Worm (Caenorhabditis elegans) whole organism, young adult: ENCODE data around the gene eri-9.

ENCODE experiments used
- B0019.2 ChIP-seq: fragments of 200-800 bp; sonication (Bioruptor generic); conservative IDR thresholded peaks from 2 replicates; pipeline ENCODE4 v1.3.6; 2022; ENCODE audit warnings: missing genetic modification reagents, missing genetic modification characterization, missing compliant biosample characterization
- B0035.1 ChIP-seq: sonication (generic microtip); optimal IDR thresholded peaks from 2 replicates; lab custom pipeline; 2016; ENCODE audit warnings: missing genetic modification characterization, mild to moderate bottlenecking, missing compliant biosample characterization, missing genotype, missing genetic modification reagents
- B0261.1 ChIP-seq: sonication (generic microtip); optimal IDR thresholded peaks from 2 replicates; lab custom pipeline; 2016; ENCODE audit warnings: mild to moderate bottlenecking, missing genetic modification characterization, moderate library complexity, missing compliant biosample characterization
- B0336.3 ChIP-seq: fragments of 200-800 bp; sonication (Bioruptor generic); IDR thresholded peaks from 2 replicates; pipeline ENCODE4 v1.3.6; 2022; ENCODE audit warnings: missing genetic modification characterization, missing compliant biosample characterization
- F22D6.2 ChIP-seq: sonication (generic microtip); optimal IDR thresholded peaks from 2 replicates; lab custom pipeline; 2016; ENCODE audit warnings: mild to moderate bottlenecking, missing genetic modification characterization, missing compliant biosample characterization
- F23B12.7 ChIP-seq: sonication (generic microtip); optimal IDR thresholded peaks from 2 replicates; lab custom pipeline; 2017; ENCODE audit warnings: missing genetic modification characterization, mild to moderate bottlenecking, missing compliant biosample characterization, antibody characterized with exemption, moderate library complexity; ENCODE audit not compliant: insufficient read depth
- F49E8.2 ChIP-seq: sonication (generic microtip); optimal IDR thresholded peaks from 3 replicates; lab custom pipeline; 2017; ENCODE audit warnings: missing genetic modification characterization, mild to moderate bottlenecking, missing compliant biosample characterization, antibody characterized with exemption, moderate library complexity; ENCODE audit not compliant: insufficient read depth
- F57A8.1 ChIP-seq: fragments of 200-800 bp; sonication (Bioruptor generic); optimal IDR thresholded peaks from 2 replicates; lab custom pipeline; 2018; ENCODE audit warnings: mild to moderate bottlenecking, missing genetic modification characterization, moderate library complexity, missing compliant biosample characterization
- K11D2.4 ChIP-seq: fragments of 200-800 bp; sonication (Bioruptor generic); IDR thresholded peaks from 2 replicates; pipeline ENCODE4 v1.3.6; 2022; ENCODE audit warnings: missing genetic modification reagents, missing genetic modification characterization, missing compliant biosample characterization
- Y53F4B.3 ChIP-seq: fragments of 200-800 bp; sonication (Bioruptor generic); IDR thresholded peaks from 2 replicates; pipeline ENCODE4 v1.3.6; 2022; ENCODE audit warnings: missing genetic modification reagents, missing genetic modification characterization, missing compliant biosample characterization
- Y56A3A.18 ChIP-seq: fragments of 200-800 bp; sonication (Bioruptor generic); IDR thresholded peaks from 2 replicates; pipeline ENCODE4 v1.3.6; 2022; ENCODE audit warnings: missing genetic modification reagents, missing genetic modification characterization, missing compliant biosample characterization
- Y67H2A.10 ChIP-seq: fragments of 200-800 bp; sonication (Bioruptor generic); conservative IDR thresholded peaks from 2 replicates; pipeline ENCODE4 v1.3.6; 2022; ENCODE audit warnings: missing genetic modification reagents, missing genetic modification characterization, missing compliant biosample characterization
- ZK185.1 ChIP-seq: sonication (generic microtip); optimal IDR thresholded peaks from 2 replicates; lab custom pipeline; 2016; ENCODE audit warnings: mild to moderate bottlenecking, missing genetic modification characterization, missing compliant biosample characterization; ENCODE audit not compliant: poor library complexity, severe bottlenecking
- akir-1 ChIP-seq: fragments of 200-800 bp; sonication (Bioruptor generic); optimal IDR thresholded peaks from 2 replicates; lab custom pipeline; 2018; ENCODE audit warnings: mild to moderate bottlenecking, missing genetic modification characterization, moderate library complexity, missing compliant biosample characterization
- ama-1 ChIP-seq, 3 experiments: fragments of 150-350 bp in 1 of 3; sonication (generic microtip) in 2 of 3; optimal IDR thresholded peaks; 2 replicates each; lab custom pipeline; 2014 to 2018; ENCODE audit warnings: missing biosample characterization in 2 of 3, missing genetic modification characterization in 2 of 3, missing genetic modification reagents in 2 of 3
- aptf-3 ChIP-seq: fragments of 200-800 bp; sonication (Bioruptor generic); IDR thresholded peaks from 2 replicates; pipeline ENCODE4 v1.3.6; 2022; ENCODE audit warnings: missing genetic modification characterization, missing compliant biosample characterization
- attf-3 ChIP-seq: fragments of 200-800 bp; sonication (Bioruptor generic); conservative IDR thresholded peaks from 2 replicates; pipeline ENCODE4 v1.3.6; 2022; ENCODE audit warnings: missing genetic modification reagents, missing genetic modification characterization, missing compliant biosample characterization
- bed-1 ChIP-seq: fragments of 200-800 bp; sonication (Bioruptor generic); IDR thresholded peaks from 2 replicates; pipeline ENCODE4 v1.3.6; 2022; ENCODE audit warnings: missing genetic modification reagents, missing genetic modification characterization, missing compliant biosample characterization
- cebp-2 ChIP-seq: fragments of 200-800 bp; sonication (Bioruptor generic); IDR thresholded peaks from 2 replicates; pipeline ENCODE4 v1.3.6; 2022; ENCODE audit warnings: missing genetic modification characterization, missing compliant biosample characterization
- ceh-27 ChIP-seq: fragments of 200-800 bp; sonication (Bioruptor generic); optimal IDR thresholded peaks from 2 replicates; lab custom pipeline; 2018; ENCODE audit warnings: mild to moderate bottlenecking, missing genetic modification characterization, moderate library complexity, missing compliant biosample characterization
- ceh-40 ChIP-seq: fragments of 200-800 bp; sonication (Bioruptor generic); IDR thresholded peaks from 2 replicates; pipeline ENCODE4 v1.3.6; 2022; ENCODE audit warnings: missing genetic modification characterization, missing compliant biosample characterization
- ceh-58 ChIP-seq: fragments of 200-800 bp; sonication (Bioruptor generic); IDR thresholded peaks from 2 replicates; pipeline ENCODE4 v1.3.6; 2022; ENCODE audit warnings: missing genetic modification characterization, missing compliant biosample characterization
- ceh-91 ChIP-seq: fragments of 200-800 bp; sonication (Bioruptor generic); IDR thresholded peaks from 2 replicates; pipeline ENCODE4 v1.3.6; 2022; ENCODE audit warnings: missing genetic modification reagents, missing genetic modification characterization, missing compliant biosample characterization
- dox-1 ChIP-seq: fragments of 200-800 bp; sonication (Bioruptor generic); IDR thresholded peaks from 2 replicates; pipeline ENCODE4 v1.3.6; 2022; ENCODE audit warnings: missing genetic modification reagents, missing genetic modification characterization, missing compliant biosample characterization
- hlh-12 ChIP-seq: sonication (generic microtip); optimal IDR thresholded peaks from 2 replicates; lab custom pipeline; 2016; ENCODE audit warnings: missing genetic modification characterization, missing compliant biosample characterization
- lag-1 ChIP-seq: fragments of 200-800 bp; sonication (Bioruptor generic); IDR thresholded peaks from 2 replicates; pipeline ENCODE4 v1.3.6; 2022; ENCODE audit warnings: missing genetic modification reagents, missing genetic modification characterization, missing compliant biosample characterization
- let-607 ChIP-seq, 2 experiments: fragments of 200-800 bp in 1 of 2; sonication (Bioruptor generic) in 1 of 2; sonication (generic microtip) in 1 of 2; optimal IDR thresholded peaks; 2 replicates each; lab custom pipeline; 2016 to 2018; ENCODE audit warnings: mild to moderate bottlenecking in 2 of 2, missing compliant biosample characterization in 2 of 2, missing genetic modification characterization in 2 of 2, moderate library complexity in 2 of 2, missing genotype in 1 of 2
- lin-40 ChIP-seq: sonication (generic microtip); optimal IDR thresholded peaks from 2 replicates; lab custom pipeline; 2016; ENCODE audit warnings: missing genetic modification characterization, mild to moderate bottlenecking, missing compliant biosample characterization, missing genotype, missing genetic modification reagents
- lin-54 ChIP-seq: fragments of 200-800 bp; sonication (Bioruptor generic); optimal IDR thresholded peaks from 2 replicates; lab custom pipeline; 2018; ENCODE audit warnings: mild to moderate bottlenecking, missing genetic modification characterization, missing compliant biosample characterization
- lsl-1 ChIP-seq: fragments of 200-800 bp; sonication (Bioruptor generic); optimal IDR thresholded peaks from 2 replicates; lab custom pipeline; 2018; ENCODE audit warnings: mild to moderate bottlenecking, missing genetic modification characterization, moderate library complexity, missing compliant biosample characterization
- lsy-27 ChIP-seq: sonication (generic microtip); optimal IDR thresholded peaks from 2 replicates; lab custom pipeline; 2017; ENCODE audit warnings: missing genetic modification characterization, mild to moderate bottlenecking, missing compliant biosample characterization, antibody characterized with exemption, missing genotype, borderline replicate concordance; ENCODE audit not compliant: insufficient read depth
- mcd-1 ChIP-seq: fragments of 200-800 bp; sonication (Bioruptor generic); IDR thresholded peaks from 2 replicates; pipeline ENCODE4 v1.3.6; 2022; ENCODE audit warnings: missing genetic modification reagents, missing genetic modification characterization, missing compliant biosample characterization
- mel-28 ChIP-seq: sonication (generic microtip); optimal IDR thresholded peaks from 2 replicates; lab custom pipeline; 2016; ENCODE audit warnings: borderline replicate concordance, mild to moderate bottlenecking, missing genetic modification characterization, missing compliant biosample characterization
- mxl-1 ChIP-seq: sonication (generic microtip); optimal IDR thresholded peaks from 2 replicates; lab custom pipeline; 2016; ENCODE audit warnings: missing genetic modification characterization, missing compliant biosample characterization
- nfyb-1 ChIP-seq: fragments of 200-800 bp; sonication (Bioruptor generic); IDR thresholded peaks from 2 replicates; pipeline ENCODE4 v1.3.6; 2022; ENCODE audit warnings: missing genetic modification reagents, missing genetic modification characterization, missing compliant biosample characterization
- pbrm-1 ChIP-seq: fragments of 200-800 bp; sonication (Bioruptor generic); IDR thresholded peaks from 2 replicates; pipeline ENCODE4 v1.3.6; 2022; ENCODE audit warnings: missing genetic modification reagents, missing genetic modification characterization, missing compliant biosample characterization
- rec-8 ChIP-seq, 2 experiments: sonication (generic microtip); optimal IDR thresholded peaks; 2 replicates each; lab custom pipeline; 2016; ENCODE audit warnings: mild to moderate bottlenecking in 2 of 2, missing genetic modification characterization in 2 of 2, missing genetic modification reagents in 2 of 2, missing genotype in 2 of 2, missing biosample characterization in 1 of 2, missing compliant biosample characterization in 1 of 2, moderate library complexity in 1 of 2
- repo-1 ChIP-seq: sonication (generic microtip); optimal IDR thresholded peaks from 2 replicates; lab custom pipeline; 2017; ENCODE audit warnings: mild to moderate bottlenecking, missing genetic modification characterization, missing compliant biosample characterization
- sdz-38 ChIP-seq: sonication (generic microtip); optimal IDR thresholded peaks from 2 replicates; lab custom pipeline; 2016; ENCODE audit warnings: missing genotype, missing genetic modification characterization, missing compliant biosample characterization
- snpc-1.3 ChIP-seq: sonication (generic microtip); optimal IDR thresholded peaks from 2 replicates; lab custom pipeline; 2017; ENCODE audit warnings: missing genetic modification characterization, mild to moderate bottlenecking, missing compliant biosample characterization, antibody characterized with exemption, moderate library complexity, missing genotype, missing genetic modification reagents; ENCODE audit not compliant: insufficient read depth
- snpc-3.4 ChIP-seq: sonication (generic microtip); optimal IDR thresholded peaks from 2 replicates; lab custom pipeline; 2017; ENCODE audit warnings: missing genetic modification characterization, mild to moderate bottlenecking, missing compliant biosample characterization, antibody characterized with exemption, moderate library complexity, missing genotype, missing genetic modification reagents
- sptf-2 ChIP-seq: fragments of 200-800 bp; sonication (Bioruptor generic); optimal IDR thresholded peaks from 2 replicates; lab custom pipeline; 2018; ENCODE audit warnings: mild to moderate bottlenecking, missing genetic modification characterization, missing compliant biosample characterization
- tbx-9 ChIP-seq: sonication (generic microtip); optimal IDR thresholded peaks from 2 replicates; lab custom pipeline; 2016; ENCODE audit warnings: borderline replicate concordance, missing genetic modification characterization, inconsistent platforms, missing compliant biosample characterization
- tlf-1 ChIP-seq: fragments of 200-800 bp; sonication (Bioruptor generic); optimal IDR thresholded peaks from 2 replicates; lab custom pipeline; 2018; ENCODE audit warnings: mild to moderate bottlenecking, missing genetic modification characterization, missing compliant biosample characterization
- ztf-26 ChIP-seq: sonication (generic microtip); optimal IDR thresholded peaks from 2 replicates; lab custom pipeline; 2017; ENCODE audit warnings: missing genetic modification characterization, missing compliant biosample characterization
- ztf-3 ChIP-seq: fragments of 200-800 bp; sonication (Bioruptor generic); optimal IDR thresholded peaks from 2 replicates; lab custom pipeline; 2018; ENCODE audit warnings: mild to moderate bottlenecking, missing genetic modification characterization, missing compliant biosample characterization

The eri-9 gene

ce11 chrIII:4930154-4930679, 2.0 kb upstream of the eri-9 start, which contains the start of gene set-2 (continued):
- TF ChIP-seq sptf-2 (GFP tag; lab: Kevin White, UChicago) (peak; percentile 84), Y53F4B.3 (GFP tag; lab: Robert Waterston, UW) (no peak), F49E8.2 (tag; lab: Kevin White, UChicago) (no peak), lsy-27 (tag; lab: Kevin White, UChicago) (no peak), lsl-1 (GFP tag; lab: Kevin White, UChicago) (peak; percentile 75), K11D2.4 (GFP tag; lab: Robert Waterston, UW) (peak; percentile 58; the same call in 1 of the 2 replicates), B0019.2 (GFP tag; lab: Robert Waterston, UW) (peak; percentile 72), ceh-40 (GFP tag; lab: Robert Waterston, UW) (peak; percentile 54; the same call in 1 of the 2 replicates), snpc-1.3 (tag; lab: Kevin White, UChicago) (peak; percentile 60), attf-3 (GFP tag; lab: Robert Waterston, UW) (peak; percentile 66), mcd-1 (GFP tag; lab: Robert Waterston, UW) (peak; percentile 83), lag-1 (GFP tag; lab: Robert Waterston, UW) (no peak), ztf-3 (GFP tag; lab: Kevin White, UChicago) (no peak), F57A8.1 (GFP tag; lab: Kevin White, UChicago) (no peak), lin-40 (tag; lab: Kevin White, UChicago) (peak; percentile 28), repo-1 (no peak), mxl-1 (tag; lab: Kevin White, UChicago) (no peak), rec-8 (tag; optimal IDR thresholded peaks at IDR 0.05; lab: Kevin White, UChicago) (peak; percentile 52 to 80), F22D6.2 (peak; percentile 43), ztf-26 (tag; lab: Kevin White, UChicago) (no peak), sdz-38 (no peak), B0035.1 (tag; lab: Kevin White, UChicago) (no peak), hlh-12 (tag; lab: Kevin White, UChicago) (no peak), aptf-3 (GFP tag; lab: Robert Waterston, UW) (no peak), pbrm-1 (GFP tag; lab: Robert Waterston, UW) (peak; percentile 65; the same call in 1 of the 2 replicates), snpc-3.4 (tag; lab: Kevin White, UChicago) (peak; percentile 78), Y56A3A.18 (GFP tag; lab: Robert Waterston, UW) (no peak), B0336.3 (GFP tag; lab: Robert Waterston, UW) (peak; percentile 63), dox-1 (GFP tag; lab: Robert Waterston, UW) (peak; percentile 90), tbx-9 (no peak), tlf-1 (peak; percentile 77), nfyb-1 (GFP tag; lab: Robert Waterston, UW) (peak; percentile 76), let-607 (tag; optimal IDR thresholded peaks at IDR 0.05; lab: Kevin White, UChicago) (peak in 1 of 2 experiments; percentile 32), bed-1 (GFP tag; lab: Robert Waterston, UW) (0 out of 2 replicates have a peak, but pooled peaks have one; percentile 79), ceh-58 (GFP tag; lab: Robert Waterston, UW) (no peak), mel-28 (tag; lab: Kevin White, UChicago) (no peak), ceh-91 (peak; percentile 82), Y67H2A.10 (GFP tag; lab: Robert Waterston, UW) (peak; percentile 45; the same call in 1 of the 2 replicates), B0261.1 (tag; lab: Kevin White, UChicago) (no peak), akir-1 (GFP tag; lab: Kevin White, UChicago) (no peak), cebp-2 (no peak), ZK185.1 (tag; lab: Kevin White, UChicago) (peak; percentile 93), ceh-27 (GFP tag; lab: Kevin White, UChicago) (peak; percentile 88), F23B12.7 (tag; lab: Kevin White, UChicago) (no peak), lin-54 (peak; percentile 97), ama-1 (optimal IDR thresholded peaks at IDR 0.05; lab: Kevin White, UChicago) (no peak), ama-1 (GFP tag; optimal IDR thresholded peaks at IDR 0.05; lab: Kevin White, UChicago) (no peak)
